Fruit fly (Drosophila melanogaster) whole organism, embryonic: ENCODE data around the gene Sas-6.
A peak's percentile ranks its signal among the peaks of the same experiment; 100 is the strongest.

ENCODE experiments used
- Blimp-1 ChIP-seq: fragments of 200-800 bp; sonication (Bioruptor generic); optimal IDR thresholded peaks from 3 replicates; lab custom pipeline; 2018; ENCODE audit warnings: missing biosample characterization, missing genetic modification characterization, mild to moderate bottlenecking, moderate library complexity, missing genetic modification reagents
- BtbVII ChIP-seq: fragments of 200-800 bp; sonication (Bioruptor generic); optimal IDR thresholded peaks from 3 replicates; lab custom pipeline; 2017; ENCODE audit warnings: missing biosample characterization, mild to moderate bottlenecking, missing genetic modification characterization
- C15 ChIP-seq: fragments of 200-800 bp; sonication (Bioruptor generic); IDR thresholded peaks from 3 replicates; pipeline ENCODE4 v1.3.6; 2022; ENCODE audit warnings: missing biosample characterization, missing genetic modification characterization
- CG10147 ChIP-seq: fragments of 200-800 bp; sonication (Bioruptor generic); optimal IDR thresholded peaks from 2 replicates; lab custom pipeline; 2019; ENCODE audit warnings: missing biosample characterization, mild to moderate bottlenecking, missing genetic modification characterization, moderate library complexity
- CG10209 ChIP-seq: fragments of 200-800 bp; sonication (Bioruptor generic); optimal IDR thresholded peaks from 3 replicates; lab custom pipeline; 2017; ENCODE audit warnings: missing biosample characterization, mild to moderate bottlenecking, missing genetic modification characterization, missing genetic modification reagents
- CG10431 ChIP-seq: fragments of 200-800 bp; sonication (Bioruptor generic); optimal IDR thresholded peaks from 3 replicates; lab custom pipeline; 2018; ENCODE audit warnings: missing biosample characterization, mild to moderate bottlenecking, missing genetic modification characterization
- CG10959 ChIP-seq: fragments of 200-800 bp; sonication (Bioruptor generic); IDR thresholded peaks from 2 replicates; pipeline ENCODE4 v1.3.6; 2022; ENCODE audit warnings: missing biosample characterization, missing genetic modification characterization
- CG11093 ChIP-seq: fragments of 200-800 bp; sonication (Bioruptor generic); IDR thresholded peaks from 3 replicates; pipeline ENCODE4 v1.3.6; 2022; ENCODE audit warnings: missing biosample characterization, missing genetic modification characterization
- CG11696 ChIP-seq: fragments of 200-800 bp; sonication (Bioruptor generic); IDR thresholded peaks from 2 replicates; pipeline ENCODE4 v1.3.6; 2022; ENCODE audit warnings: missing biosample characterization, missing genetic modification characterization
- CG12236 ChIP-seq: fragments of 200-800 bp; sonication (Bioruptor generic); optimal IDR thresholded peaks from 2 replicates; lab custom pipeline; 2016; ENCODE audit warnings: missing biosample characterization, missing genetic modification characterization
- CG14050 ChIP-seq: fragments of 200-800 bp; sonication (Bioruptor generic); IDR thresholded peaks from 3 replicates; pipeline ENCODE4 v1.3.6; 2022; ENCODE audit warnings: missing biosample characterization, missing genetic modification characterization
- CG15269 ChIP-seq: fragments of 200-800 bp; sonication (Bioruptor generic); optimal IDR thresholded peaks from 2 replicates; lab custom pipeline; 2018; ENCODE audit warnings: missing biosample characterization, mild to moderate bottlenecking, missing genetic modification characterization, moderate library complexity
- CG15514 ChIP-seq: fragments of 200-800 bp; sonication (Bioruptor generic); optimal IDR thresholded peaks from 3 replicates; lab custom pipeline; 2017; ENCODE audit warnings: missing biosample characterization, missing genetic modification characterization, mild to moderate bottlenecking, moderate library complexity, missing genetic modification reagents
- CG15696 ChIP-seq: fragments of 200-800 bp; sonication (Bioruptor generic); optimal IDR thresholded peaks from 2 replicates; lab custom pipeline; 2019; ENCODE audit warnings: missing biosample characterization, mild to moderate bottlenecking, missing genetic modification characterization, moderate library complexity
- CG16815 ChIP-seq: fragments of 200-800 bp; sonication (Bioruptor generic); optimal IDR thresholded peaks from 3 replicates; lab custom pipeline; 2017; ENCODE audit warnings: missing biosample characterization, mild to moderate bottlenecking, missing genetic modification characterization
- CG1832 ChIP-seq: fragments of 200-800 bp; sonication (Bioruptor generic); optimal IDR thresholded peaks from 2 replicates; lab custom pipeline; 2017; ENCODE audit warnings: missing biosample characterization, mild to moderate bottlenecking, missing genetic modification characterization, inconsistent platforms
- CG31365 ChIP-seq: fragments of 200-800 bp; sonication (Bioruptor generic); optimal IDR thresholded peaks from 2 replicates; lab custom pipeline; 2018; ENCODE audit warnings: missing biosample characterization, mild to moderate bottlenecking, missing genetic modification characterization
- CG32772 ChIP-seq: fragments of 200-800 bp; sonication (Bioruptor generic); IDR thresholded peaks from 2 replicates; pipeline ENCODE4 v1.3.6; 2022; ENCODE audit warnings: missing biosample characterization, missing genetic modification characterization
- CG3281 ChIP-seq: fragments of 200-800 bp; sonication (Bioruptor generic); optimal IDR thresholded peaks from 3 replicates; lab custom pipeline; 2017; ENCODE audit warnings: missing biosample characterization, mild to moderate bottlenecking, missing genetic modification characterization
- CG43689 ChIP-seq: fragments of 200-800 bp; sonication (Bioruptor generic); IDR thresholded peaks from 2 replicates; pipeline ENCODE4 v1.3.6; 2022; ENCODE audit warnings: missing biosample characterization, missing genetic modification characterization
- CG7271 ChIP-seq: fragments of 200-800 bp; sonication (Bioruptor generic); optimal IDR thresholded peaks from 2 replicates; lab custom pipeline; 2018; ENCODE audit warnings: missing biosample characterization, mild to moderate bottlenecking, missing genetic modification characterization, moderate library complexity
- CG7372 ChIP-seq: fragments of 200-800 bp; sonication (Bioruptor generic); IDR thresholded peaks from 2 replicates; pipeline ENCODE4 v1.3.6; 2022; ENCODE audit warnings: missing biosample characterization, missing genetic modification characterization
- CG7963 ChIP-seq: fragments of 200-800 bp; sonication (Bioruptor generic); IDR thresholded peaks from 3 replicates; pipeline ENCODE4 v1.3.6; 2022; ENCODE audit warnings: missing biosample characterization, missing genetic modification characterization; ENCODE audit not compliant: partially characterized antibody
- CG8359 ChIP-seq: fragments of 200-800 bp; sonication (Bioruptor generic); optimal IDR thresholded peaks from 2 replicates; lab custom pipeline; 2017; ENCODE audit warnings: missing biosample characterization, mild to moderate bottlenecking, missing genetic modification characterization, borderline replicate concordance
- CTCF ChIP-seq: fragments of 200-800 bp; sonication (Bioruptor generic); optimal IDR thresholded peaks from 2 replicates; lab custom pipeline; 2017; ENCODE audit warnings: missing biosample characterization, mild to moderate bottlenecking, missing genetic modification characterization, moderate library complexity
- CoRest ChIP-seq: fragments of 200-800 bp; sonication (Bioruptor generic); optimal IDR thresholded peaks from 3 replicates; lab custom pipeline; 2018; ENCODE audit warnings: missing biosample characterization, mild to moderate bottlenecking, missing genetic modification characterization, moderate library complexity
- Dip2 ChIP-seq: fragments of 200-800 bp; sonication (Bioruptor generic); IDR thresholded peaks from 2 replicates; pipeline ENCODE4 v1.3.6; 2022; ENCODE audit warnings: missing biosample characterization, missing genetic modification characterization
- E2f1 ChIP-seq: fragments of 200-800 bp; sonication (Bioruptor generic); IDR thresholded peaks from 2 replicates; pipeline ENCODE4 v1.3.6; 2022; ENCODE audit warnings: missing biosample characterization, missing genetic modification characterization
- NFAT ChIP-seq: fragments of 200-800 bp; sonication (Bioruptor generic); IDR thresholded peaks from 2 replicates; pipeline ENCODE4 v1.3.6; 2022; ENCODE audit warnings: missing biosample characterization, missing genetic modification characterization
- Oaz ChIP-seq: fragments of 200-800 bp; sonication (Bioruptor generic); IDR thresholded peaks from 2 replicates; pipeline ENCODE4 v1.3.6; 2022; ENCODE audit warnings: missing biosample characterization, missing genetic modification characterization
- Poxn ChIP-seq: fragments of 200-800 bp; sonication (Bioruptor generic); IDR thresholded peaks from 2 replicates; pipeline ENCODE4 v1.3.6; 2022; ENCODE audit warnings: missing biosample characterization, missing genetic modification characterization
- Ptx1 ChIP-seq: fragments of 200-800 bp; sonication (Bioruptor generic); IDR thresholded peaks from 2 replicates; pipeline ENCODE4 v1.3.6; 2022; ENCODE audit warnings: missing biosample characterization, missing genetic modification characterization
- Sry-δ ChIP-seq: fragments of 200-800 bp; sonication (Bioruptor generic); optimal IDR thresholded peaks from 2 replicates; lab custom pipeline; 2016; ENCODE audit warnings: missing biosample characterization, missing genetic modification characterization
- abd-A ChIP-seq: fragments of 200-800 bp; sonication (Bioruptor generic); optimal IDR thresholded peaks from 3 replicates; lab custom pipeline; 2019; ENCODE audit warnings: missing biosample characterization, mild to moderate bottlenecking, missing genetic modification characterization, moderate library complexity
- bcd ChIP-seq: fragments of 200-800 bp; sonication (Bioruptor generic); optimal IDR thresholded peaks from 2 replicates; lab custom pipeline; 2017; ENCODE audit warnings: missing biosample characterization, mild to moderate bottlenecking, missing genetic modification characterization
- bigmax ChIP-seq: fragments of 200-800 bp; sonication (Bioruptor generic); optimal IDR thresholded peaks from 2 replicates; lab custom pipeline; 2018; ENCODE audit warnings: missing biosample characterization, mild to moderate bottlenecking, missing genetic modification characterization
- caup ChIP-seq: fragments of 200-800 bp; sonication (Bioruptor generic); optimal IDR thresholded peaks from 3 replicates; lab custom pipeline; 2017; ENCODE audit warnings: missing biosample characterization, mild to moderate bottlenecking, missing genetic modification characterization, moderate library complexity; ENCODE audit not compliant: severe bottlenecking
- da ChIP-seq: fragments of 200-800 bp; sonication (Bioruptor generic); optimal IDR thresholded peaks from 2 replicates; lab custom pipeline; 2016; ENCODE audit warnings: missing biosample characterization, missing genetic modification characterization
- dpn ChIP-seq, 2 experiments: fragments of 200-800 bp; sonication (Bioruptor generic); optimal IDR thresholded peaks; 3 replicates each; lab custom pipeline; 2016; ENCODE audit warnings: missing biosample characterization in 2 of 2, missing genetic modification characterization in 2 of 2
- fd96Cb ChIP-seq: fragments of 200-800 bp; sonication (Bioruptor generic); optimal IDR thresholded peaks from 2 replicates; lab custom pipeline; 2018; ENCODE audit warnings: missing biosample characterization, mild to moderate bottlenecking, missing genetic modification characterization, moderate library complexity
- ham ChIP-seq: fragments of 200-800 bp; sonication (Bioruptor generic); IDR thresholded peaks from 2 replicates; pipeline ENCODE4 v1.3.6; 2022; ENCODE audit warnings: missing biosample characterization, missing genetic modification characterization
- hbn ChIP-seq: fragments of 200-800 bp; sonication (Bioruptor generic); IDR thresholded peaks from 2 replicates; pipeline ENCODE4 v1.3.6; 2022; ENCODE audit warnings: missing biosample characterization, missing genetic modification characterization; ENCODE audit not compliant: partially characterized antibody
- ken ChIP-seq: fragments of 200-800 bp; sonication (Bioruptor generic); IDR thresholded peaks from 3 replicates; pipeline ENCODE4 v1.3.6; 2022; ENCODE audit warnings: missing biosample characterization, missing genetic modification characterization
- lab ChIP-seq: fragments of 200-800 bp; sonication (Bioruptor generic); optimal IDR thresholded peaks from 3 replicates; lab custom pipeline; 2017; ENCODE audit warnings: missing biosample characterization, missing genetic modification characterization, mild to moderate bottlenecking, moderate library complexity, missing genetic modification reagents
- lmd ChIP-seq: fragments of 200-800 bp; sonication (Bioruptor generic); IDR thresholded peaks from 2 replicates; pipeline ENCODE4 v1.3.6; 2022; ENCODE audit warnings: missing biosample characterization, missing genetic modification characterization
- repo ChIP-seq: fragments of 200-800 bp; sonication (Bioruptor generic); optimal IDR thresholded peaks from 2 replicates; lab custom pipeline; 2016; ENCODE audit warnings: missing biosample characterization, missing genetic modification characterization
- schlank ChIP-seq: fragments of 200-800 bp; sonication (Bioruptor generic); optimal IDR thresholded peaks from 2 replicates; lab custom pipeline; 2018; ENCODE audit warnings: missing biosample characterization, mild to moderate bottlenecking, missing genetic modification characterization
- shn ChIP-seq: fragments of 200-800 bp; sonication (Bioruptor generic); optimal IDR thresholded peaks from 3 replicates; lab custom pipeline; 2016; ENCODE audit warnings: missing biosample characterization, missing genetic modification characterization
- tgo ChIP-seq: fragments of 200-800 bp; sonication (Bioruptor generic); IDR thresholded peaks from 3 replicates; pipeline ENCODE4 v1.3.6; 2022; ENCODE audit warnings: missing biosample characterization, missing genetic modification characterization
- vfl ChIP-seq: fragments of 200-800 bp; sonication (Bioruptor generic); optimal IDR thresholded peaks from 2 replicates; lab custom pipeline; 2016; ENCODE audit warnings: missing biosample characterization, missing genetic modification characterization

Gene Sas-6

dm6 chr3R:30043139-30043744 lies 48.1 kb downstream of the Sas-6 start, which contains the start of gene Sry-delta (continued):
- peak; percentile 46 for TF ChIP-seq fd96Cb (tag; lab: Kevin White, UChicago)
- peak; percentile 80 for TF ChIP-seq shn (GFP tag; lab: Kevin White, UChicago)
- peak; percentile 31 for TF ChIP-seq da
- peak; percentile 18 for TF ChIP-seq CG12236
- TF ChIP-seq CTCF (GFP tag; lab: Kevin White, UChicago), result peak; percentile 16
- no peak for TF ChIP-seq bcd (GFP tag; lab: Kevin White, UChicago)
- peak; percentile 88 to 93 for TF ChIP-seq dpn (GFP tag; optimal IDR thresholded peaks at IDR 0.05; lab: Kevin White, UChicago)
- TF ChIP-seq CoRest, result peak; percentile 70
- TF ChIP-seq vfl (GFP tag; lab: Kevin White, UChicago), result peak; percentile 92
- TF ChIP-seq CG43689 (GFP tag; lab: Robert Waterston, UW), result no peak
- peak; percentile 79 for TF ChIP-seq repo (GFP tag; lab: Kevin White, UChicago)
- peak; percentile 67 for TF ChIP-seq E2f1 (GFP tag; lab: Robert Waterston, UW)
- no peak for TF ChIP-seq caup (GFP tag; lab: Kevin White, UChicago)
- TF ChIP-seq CG31365 (tag; lab: Kevin White, UChicago), result no peak
- TF ChIP-seq CG11093, result no peak
- TF ChIP-seq CG16815 (GFP tag; lab: Kevin White, UChicago), result peak; percentile 42
- peak; percentile 69 for TF ChIP-seq CG10209 (GFP tag; lab: Kevin White, UChicago)
- peak; percentile 42; the same call in 1 of the 2 replicates for TF ChIP-seq Poxn (GFP tag; lab: Robert Waterston, UW)
- TF ChIP-seq CG7271 (tag; lab: Kevin White, UChicago), result peak; percentile 3
- peak; percentile 99 for TF ChIP-seq Sry-δ (GFP tag; lab: Kevin White, UChicago)
- TF ChIP-seq hbn (GFP tag; lab: Robert Waterston, UW), result peak; percentile 71
- TF ChIP-seq CG3281 (GFP tag; lab: Kevin White, UChicago), result peak; percentile 82
- no peak for TF ChIP-seq Dip2 (GFP tag; lab: Robert Waterston, UW)
- TF ChIP-seq Blimp-1 (GFP tag; lab: Kevin White, UChicago), result no peak
- TF ChIP-seq NFAT, result peak; percentile 88
- TF ChIP-seq Ptx1 (GFP tag; lab: Robert Waterston, UW), result peak; percentile 86
- TF ChIP-seq ken, result peak; percentile 88
- no peak for TF ChIP-seq abd-A (tag; lab: Kevin White, UChicago)
- no peak for TF ChIP-seq CG10959 (GFP tag; lab: Robert Waterston, UW)
- peak; percentile 62; the same call in 1 of the 2 replicates for TF ChIP-seq lmd
- peak; percentile 11 for TF ChIP-seq CG10431 (GFP tag; lab: Kevin White, UChicago)
- peak; percentile 47; the same call in 2 of the 3 replicates for TF ChIP-seq CG14050
- peak; percentile 79 for TF ChIP-seq bigmax (GFP tag; lab: Kevin White, UChicago)
- TF ChIP-seq CG15269, result no peak
- peak; percentile 75 for TF ChIP-seq tgo (GFP tag; lab: Robert Waterston, UW)
- TF ChIP-seq CG7372 (GFP tag; lab: Robert Waterston, UW), result peak; percentile 44; the same call in 1 of the 2 replicates
- TF ChIP-seq Oaz, result peak; percentile 49
- peak; percentile 56 for TF ChIP-seq schlank (tag; lab: Kevin White, UChicago)
- TF ChIP-seq CG10147 (GFP tag; lab: Kevin White, UChicago), result peak; percentile 67
- no peak for TF ChIP-seq CG11696 (GFP tag; lab: Robert Waterston, UW)
- no peak for TF ChIP-seq CG8359 (GFP tag; lab: Kevin White, UChicago)
- TF ChIP-seq CG15696, result peak; percentile 60
- TF ChIP-seq CG32772, result peak; percentile 62; the same call in 1 of the 2 replicates
- no peak for TF ChIP-seq CG1832 (GFP tag; lab: Kevin White, UChicago)
- TF ChIP-seq lab (GFP tag; lab: Kevin White, UChicago), result no peak
- TF ChIP-seq CG15514 (GFP tag; lab: Kevin White, UChicago), result peak; percentile 91
- TF ChIP-seq ham, result no peak; the same call in 1 of the 2 replicates
- TF ChIP-seq BtbVII (GFP tag; lab: Kevin White, UChicago), result peak; percentile 19
- TF ChIP-seq CG7963 (GFP tag; lab: Robert Waterston, UW), result no peak
- no peak for TF ChIP-seq C15 (GFP tag; lab: Robert Waterston, UW)
